Fruit fly (Drosophila melanogaster): ENCODE data around the gene ph-p.

Gene ph-p

dm6 chrX:2166129-2166528 lies 28.0 kb upstream of the ph-p start (continued):
- TF ChIP-seq CG8119 (GFP tag; IDR thresholded peaks at IDR 0.05): peak; percentile 85
- no peak for TF ChIP-seq Eip75B (GFP tag; optimal IDR thresholded peaks at IDR 0.05)
- TF ChIP-seq fkh (GFP tag; optimal IDR thresholded peaks at IDR 0.05): no peak
- no peak for TF ChIP-seq spab (GFP tag; optimal IDR thresholded peaks at IDR 0.05)
- TF ChIP-seq Gug (GFP tag; IDR thresholded peaks at IDR 0.05): peak; percentile 76
- TF ChIP-seq Blimp-1 (GFP tag; optimal IDR thresholded peaks at IDR 0.05): no peak
- TF ChIP-seq vri (GFP tag; optimal IDR thresholded peaks at IDR 0.05): no peak

- peak; percentile 7 for TF ChIP-seq pdm3 (GFP tag; optimal IDR thresholded peaks at IDR 0.05)
- peak; percentile 53 for TF ChIP-seq Hr4 (GFP tag; optimal IDR thresholded peaks at IDR 0.05)
- peak; percentile 0 for TF ChIP-seq CG4318 (GFP tag; optimal IDR thresholded peaks at IDR 0.05)
- TF ChIP-seq CG11294 (GFP tag; IDR thresholded peaks at IDR 0.05): peak; percentile 23; the same call in 1 of the 2 replicates
- TF ChIP-seq Gug (GFP tag; IDR thresholded peaks at IDR 0.05): peak; percentile 36; the same call in 1 of the 2 replicates
- no peak for TF ChIP-seq CG34406 (GFP tag; optimal IDR thresholded peaks at IDR 0.05)
- no peak for TF ChIP-seq CG8632 (GFP tag; optimal IDR thresholded peaks at IDR 0.05)
- TF ChIP-seq CG15336 (GFP tag; IDR thresholded peaks at IDR 0.05): peak; percentile 72
- TF ChIP-seq eg (GFP tag; IDR thresholded peaks at IDR 0.05): peak; percentile 81
- no peak for TF ChIP-seq CG3919 (GFP tag; optimal IDR thresholded peaks at IDR 0.05)
- peak; percentile 15 for TF ChIP-seq dac (GFP tag; optimal IDR thresholded peaks at IDR 0.05)
- no peak for TF ChIP-seq CG16779 (tag; optimal IDR thresholded peaks at IDR 0.05)
- TF ChIP-seq svp (GFP tag): peak; percentile 48
- peak; percentile 35 for TF ChIP-seq Lpt (GFP tag; optimal IDR thresholded peaks at IDR 0.05)
- peak; percentile 62 for TF ChIP-seq CG32006 (GFP tag; optimal IDR thresholded peaks at IDR 0.05)
- TF ChIP-seq CG6163 (GFP tag; IDR thresholded peaks at IDR 0.05): peak; percentile 55
- TF ChIP-seq acj6 (GFP tag; optimal IDR thresholded peaks at IDR 0.05): no peak
- no peak for TF ChIP-seq Sox15 (GFP tag; optimal IDR thresholded peaks at IDR 0.05)
- no peak for TF ChIP-seq Eip75B (GFP tag; optimal IDR thresholded peaks at IDR 0.05)
- TF ChIP-seq Ets96B (tag; optimal IDR thresholded peaks at IDR 0.05): no peak
- peak; percentile 66 for TF ChIP-seq CG8119 (GFP tag; IDR thresholded peaks at IDR 0.05)
- TF ChIP-seq Eip78C (GFP tag): peak; percentile 14
- peak; percentile 28 for TF ChIP-seq CG6276 (GFP tag; optimal IDR thresholded peaks at IDR 0.05)
These were observed 27.2 kb upstream of the ph-p start for dm6 chrX:2165394-2165793.

dm6 chrX:2163358-2163757 lies 25.2 kb upstream of the ph-p start:
- TF ChIP-seq CG9139 (GFP tag; optimal IDR thresholded peaks at IDR 0.05): no peak
- no peak for TF ChIP-seq CG4318 (GFP tag; optimal IDR thresholded peaks at IDR 0.05)
- no peak for TF ChIP-seq CG16779 (tag; optimal IDR thresholded peaks at IDR 0.05)
- no peak for TF ChIP-seq CG6276 (GFP tag; optimal IDR thresholded peaks at IDR 0.05)
- TF ChIP-seq CG15336 (GFP tag; IDR thresholded peaks at IDR 0.05): no peak
- no peak for TF ChIP-seq Hr4 (GFP tag; optimal IDR thresholded peaks at IDR 0.05)
- TF ChIP-seq esn (GFP tag; optimal IDR thresholded peaks at IDR 0.05): no peak
- no peak for TF ChIP-seq OdsH (GFP tag; optimal IDR thresholded peaks at IDR 0.05)
- TF ChIP-seq fkh (GFP tag; optimal IDR thresholded peaks at IDR 0.05): no peak
- no peak for TF ChIP-seq CG10669 (GFP tag; optimal IDR thresholded peaks at IDR 0.05)
- no peak for TF ChIP-seq topi (GFP tag; optimal IDR thresholded peaks at IDR 0.05)
- TF ChIP-seq fd59A (GFP tag; optimal IDR thresholded peaks at IDR 0.05): no peak
- no peak for TF ChIP-seq Gug (GFP tag; IDR thresholded peaks at IDR 0.05)
- no peak for TF ChIP-seq CG6792 (GFP tag; optimal IDR thresholded peaks at IDR 0.05)
- no peak for TF ChIP-seq dsx (GFP tag; optimal IDR thresholded peaks at IDR 0.05; ENCODE audit: poor library complexity, severe bottlenecking)

- TF ChIP-seq svp (GFP tag) (peak; percentile 96), CG6808 (GFP tag; optimal IDR thresholded peaks at IDR 0.05) (no peak)
These were observed 24.1 kb upstream of the ph-p start, which contains the start of the genes Cyp4d1 and CG3630 for dm6 chrX:2162130-2162907. Gene Cyp4d1 (minus strand): TSS chrX:2162180. Gene CG3630 (plus strand): TSS chrX:2162196.

All from whole organism, prepupa.